Worm (Caenorhabditis elegans) whole organism, L1 larva: Measurements from ENCODE around the gene F57H12.5.

Experiments
- aha-1 ChIP-seq: fragments of 150-350 bp; optimal IDR thresholded peaks from 2 replicates; lab custom pipeline; 2014; ENCODE audit warnings: missing biosample characterization, missing genetic modification characterization
- ama-1 ChIP-seq: fragments of 150-350 bp; optimal IDR thresholded peaks from 2 replicates; lab custom pipeline; 2014
- ceh-82 ChIP-seq, 3 experiments: fragments of 150-350 bp in 1 of 3; sonication (generic microtip) in 2 of 3; optimal IDR thresholded peaks; 2 replicates each; lab custom pipeline; 2014 to 2017; ENCODE audit warnings: missing biosample characterization in 3 of 3, missing genetic modification characterization in 3 of 3
- fkh-10 ChIP-seq: sonication (generic microtip); optimal IDR thresholded peaks from 2 replicates; lab custom pipeline; 2017; ENCODE audit warnings: missing biosample characterization, missing genetic modification reagents, missing genetic modification characterization
- fkh-8 ChIP-seq: sonication (generic microtip); optimal IDR thresholded peaks from 2 replicates; lab custom pipeline; 2016; ENCODE audit warnings: mild to moderate bottlenecking, missing genetic modification characterization, missing compliant biosample characterization
- jun-1 ChIP-seq: fragments of 150-350 bp; optimal IDR thresholded peaks from 2 replicates; lab custom pipeline; 2014; ENCODE audit warnings: missing biosample characterization, missing genetic modification reagents, missing genetic modification characterization
- nhr-237 ChIP-seq: fragments of 150-350 bp; optimal IDR thresholded peaks from 2 replicates; lab custom pipeline; 2014; ENCODE audit warnings: missing biosample characterization, missing genetic modification characterization
- pqm-1 ChIP-seq: sonication (generic microtip); optimal IDR thresholded peaks from 3 replicates; lab custom pipeline; 2017; ENCODE audit warnings: missing biosample characterization, missing genetic modification characterization
- rnt-1 ChIP-seq: sonication (generic microtip); optimal IDR thresholded peaks from 2 replicates; lab custom pipeline; 2016; ENCODE audit warnings: mild to moderate bottlenecking, missing genetic modification characterization, moderate library complexity, missing compliant biosample characterization
- swsn-7 ChIP-seq: sonication (generic microtip); optimal IDR thresholded peaks from 2 replicates; lab custom pipeline; 2016; ENCODE audit warnings: missing genetic modification characterization, missing compliant biosample characterization
- unc-130 ChIP-seq: fragments of 150-350 bp; optimal IDR thresholded peaks from 2 replicates; lab custom pipeline; 2017; ENCODE audit warnings: missing biosample characterization, missing genetic modification characterization, inconsistent platforms
- unc-62 ChIP-seq: fragments of 150-350 bp; optimal IDR thresholded peaks from 2 replicates; lab custom pipeline; 2014; ENCODE audit warnings: missing biosample characterization, missing genetic modification reagents, missing genetic modification characterization
- zag-1 ChIP-seq: fragments of 150-350 bp; optimal IDR thresholded peaks from 2 replicates; lab custom pipeline; 2014; ENCODE audit warnings: missing biosample characterization, missing genetic modification characterization
- zip-4 ChIP-seq: fragments of 200-800 bp; sonication (Bioruptor generic); optimal IDR thresholded peaks from 2 replicates; lab custom pipeline; 2018; ENCODE audit warnings: mild to moderate bottlenecking, missing genetic modification characterization, moderate library complexity, missing compliant biosample characterization

ce11 chrIV:7983728-7984346 lies 16.7 kb downstream of the F57H12.5 start:
- TF ChIP-seq pqm-1 (tag; lab: Kevin White, UChicago) (no peak), zip-4 (GFP tag; lab: Kevin White, UChicago) (no peak), jun-1 (tag; lab: Kevin White, UChicago) (no peak), swsn-7 (tag; lab: Kevin White, UChicago) (no peak), unc-62 (GFP tag; lab: Kevin White, UChicago) (no peak), fkh-10 (GFP tag; lab: Kevin White, UChicago) (no peak), zag-1 (no peak), rnt-1 (tag; lab: Kevin White, UChicago) (peak; percentile 20), aha-1 (tag; lab: Kevin White, UChicago) (no peak), unc-130 (tag; lab: Kevin White, UChicago) (no peak), ama-1 (lab: Kevin White, UChicago) (no peak), nhr-237 (tag; lab: Kevin White, UChicago) (no peak), fkh-8 (tag; lab: Kevin White, UChicago) (no peak), ceh-82 (tag; optimal IDR thresholded peaks at IDR 0.05; lab: Kevin White, UChicago) (no peak)
